Worm (Caenorhabditis elegans): ENCODE measurements around the gene kbp-1.

DNA sequence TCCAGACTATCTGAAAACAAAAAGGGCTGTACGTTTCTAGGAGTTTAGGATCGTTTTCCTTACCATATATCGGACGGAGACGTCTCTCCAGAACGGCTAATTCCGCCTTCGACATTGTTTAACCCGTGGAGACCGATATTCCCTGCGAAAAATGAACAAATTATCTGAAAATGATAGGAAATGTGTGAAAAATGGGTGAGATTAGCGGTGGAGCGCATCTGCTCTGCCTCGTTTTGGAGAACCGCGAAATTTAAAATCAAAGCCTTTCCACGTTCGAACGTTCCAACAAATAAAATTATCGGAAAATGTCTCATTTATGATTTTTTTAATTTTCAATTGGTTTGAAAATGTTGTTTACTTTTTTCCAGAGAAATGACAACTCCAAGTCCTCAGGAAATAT, at the start of gene kbp-1, which contains the start of gene cra-1:
- no peak for TF ChIP-seq nhr-28 (tag; optimal IDR thresholded peaks at IDR 0.05)
- TF ChIP-seq elt-3 (tag; optimal IDR thresholded peaks at IDR 0.05) = no peak
- no peak for TF ChIP-seq snpc-4 (tag; optimal IDR thresholded peaks at IDR 0.05)
- TF ChIP-seq blmp-1 (tag; optimal IDR thresholded peaks at IDR 0.05) = no peak
- no peak for TF ChIP-seq sptf-1 (tag; optimal IDR thresholded peaks at IDR 0.05)
- TF ChIP-seq lin-13 (tag; optimal IDR thresholded peaks at IDR 0.05) = peak; percentile 11
- TF ChIP-seq pha-4 (tag; optimal IDR thresholded peaks at IDR 0.05) = no peak
- TF ChIP-seq nhr-76 (tag; optimal IDR thresholded peaks at IDR 0.05) = no peak
- no peak for TF ChIP-seq mls-2 (tag; optimal IDR thresholded peaks at IDR 0.05)
- no peak for TF ChIP-seq hlh-1 (tag; optimal IDR thresholded peaks at IDR 0.05)
- no peak for TF ChIP-seq bed-3 (GFP tag; optimal IDR thresholded peaks at IDR 0.05)
- TF ChIP-seq unc-62 (GFP tag; optimal IDR thresholded peaks at IDR 0.05) = no peak
- no peak for TF ChIP-seq nhr-12 (tag; optimal IDR thresholded peaks at IDR 0.05)
- TF ChIP-seq nhr-237 (tag; optimal IDR thresholded peaks at IDR 0.05) = no peak

Data from whole organism, mixed stage, embryonic.